Worm (Caenorhabditis elegans) whole organism, L1 larva: Measurements from ENCODE around the gene F53F8.5.

ENCODE experiments used
- aha-1 ChIP-seq: fragments of 150-350 bp; optimal IDR thresholded peaks from 2 replicates; lab custom pipeline; 2014; ENCODE audit warnings: missing biosample characterization, missing genetic modification characterization
- aly-2 ChIP-seq: fragments of 150-350 bp; optimal IDR thresholded peaks from 2 replicates; lab custom pipeline; 2014; ENCODE audit warnings: missing biosample characterization, missing genetic modification characterization
- ceh-8 ChIP-seq: fragments of 200-800 bp; sonication (Bioruptor generic); optimal IDR thresholded peaks from 2 replicates; lab custom pipeline; 2018; ENCODE audit warnings: mild to moderate bottlenecking, missing genetic modification characterization, moderate library complexity, missing compliant biosample characterization
- egl-27 ChIP-seq, 2 experiments: fragments of 150-350 bp in 1 of 2; sonication (generic microtip); optimal IDR thresholded peaks; 3 replicates each; lab custom pipeline; 2017 to 2018; ENCODE audit warnings: missing biosample characterization in 2 of 2, missing genetic modification characterization in 2 of 2, missing genetic modification reagents in 2 of 2
- fos-1 ChIP-seq: fragments of 150-350 bp; optimal IDR thresholded peaks from 2 replicates; lab custom pipeline; 2014; ENCODE audit warnings: missing biosample characterization, missing genetic modification characterization
- nhr-12 ChIP-seq: sonication (generic microtip); optimal IDR thresholded peaks from 2 replicates; lab custom pipeline; 2017; ENCODE audit warnings: missing biosample characterization, missing genetic modification characterization
- pqm-1 ChIP-seq: sonication (generic microtip); optimal IDR thresholded peaks from 3 replicates; lab custom pipeline; 2017; ENCODE audit warnings: missing biosample characterization, missing genetic modification characterization
- unc-130 ChIP-seq: fragments of 150-350 bp; optimal IDR thresholded peaks from 2 replicates; lab custom pipeline; 2017; ENCODE audit warnings: missing biosample characterization, missing genetic modification characterization, inconsistent platforms

- TF ChIP-seq unc-130 (tag; lab: Kevin White, UChicago) = no peak
- TF ChIP-seq ceh-8 (GFP tag; lab: Kevin White, UChicago) = no peak
- no peak for TF ChIP-seq nhr-12 (tag; lab: Kevin White, UChicago)
- TF ChIP-seq aha-1 = no peak
- no peak for TF ChIP-seq pqm-1 (tag; lab: Kevin White, UChicago)
- TF ChIP-seq fos-1 (tag; lab: Kevin White, UChicago) = no peak
- TF ChIP-seq aly-2 (tag; lab: Kevin White, UChicago) = no peak
- no peak for TF ChIP-seq egl-27 (tag; optimal IDR thresholded peaks at IDR 0.05; lab: Kevin White, UChicago)
Observed at ce11 chrV:20654350-20654749, 49.5 kb downstream of the F53F8.5 start, which contains the start of gene mnr-1.
